Fruit fly (Drosophila melanogaster) whole organism, embryonic: Measurements from ENCODE around the gene frm.
A peak's percentile ranks its signal among the peaks of the same experiment; 100 is the strongest.

Experiments used
- Asciz ChIP-seq: fragments of 200-800 bp; sonication (Bioruptor generic); optimal IDR thresholded peaks from 2 replicates; lab custom pipeline; 2017; ENCODE audit warnings: missing biosample characterization, mild to moderate bottlenecking, missing genetic modification characterization, missing genetic modification reagents
- C15 ChIP-seq: fragments of 200-800 bp; sonication (Bioruptor generic); IDR thresholded peaks from 3 replicates; pipeline ENCODE4 v1.3.6; 2022; ENCODE audit warnings: missing biosample characterization, missing genetic modification characterization
- CG11247 ChIP-seq: fragments of 200-800 bp; sonication (Bioruptor generic); IDR thresholded peaks from 2 replicates; pipeline ENCODE4 v1.3.6; 2022; ENCODE audit warnings: missing biosample characterization, missing genetic modification characterization
- CG11696 ChIP-seq: fragments of 200-800 bp; sonication (Bioruptor generic); IDR thresholded peaks from 2 replicates; pipeline ENCODE4 v1.3.6; 2022; ENCODE audit warnings: missing biosample characterization, missing genetic modification characterization
- CG13624 ChIP-seq: fragments of 200-800 bp; sonication (Bioruptor generic); optimal IDR thresholded peaks from 2 replicates; lab custom pipeline; 2016; ENCODE audit warnings: missing biosample characterization, missing genetic modification characterization
- CG14441 ChIP-seq: fragments of 200-800 bp; sonication (Bioruptor generic); IDR thresholded peaks from 2 replicates; pipeline ENCODE4 v1.3.6; 2022; ENCODE audit warnings: missing biosample characterization, missing genetic modification characterization
- CG14667 ChIP-seq: fragments of 200-800 bp; sonication (Bioruptor generic); IDR thresholded peaks from 2 replicates; pipeline ENCODE4 v1.3.6; 2022; ENCODE audit warnings: missing biosample characterization, missing genetic modification characterization
- CG17328 ChIP-seq: fragments of 200-800 bp; sonication (Bioruptor generic); IDR thresholded peaks from 2 replicates; pipeline ENCODE4 v1.3.6; 2022; ENCODE audit warnings: missing biosample characterization, missing genetic modification characterization
- CG2129 ChIP-seq: fragments of 200-800 bp; sonication (Bioruptor generic); IDR thresholded peaks from 2 replicates; pipeline ENCODE4 v1.3.6; 2022; ENCODE audit warnings: missing biosample characterization, missing genetic modification characterization; ENCODE audit not compliant: partially characterized antibody
- CG2678 ChIP-seq: fragments of 200-800 bp; sonication (Bioruptor generic); optimal IDR thresholded peaks from 3 replicates; lab custom pipeline; 2019; ENCODE audit warnings: missing biosample characterization, mild to moderate bottlenecking, missing genetic modification characterization, moderate library complexity
- CG3065 ChIP-seq: fragments of 200-800 bp; sonication (Bioruptor generic); optimal IDR thresholded peaks from 2 replicates; lab custom pipeline; 2016; ENCODE audit warnings: missing biosample characterization, missing genetic modification characterization
- CG3407 ChIP-seq: fragments of 200-800 bp; sonication (Bioruptor generic); optimal IDR thresholded peaks from 2 replicates; lab custom pipeline; 2018; ENCODE audit warnings: missing biosample characterization, mild to moderate bottlenecking, missing genetic modification characterization
- CG34422 ChIP-seq: fragments of 200-800 bp; sonication (Bioruptor generic); IDR thresholded peaks from 3 replicates; pipeline ENCODE4 v1.3.6; 2022; ENCODE audit warnings: missing biosample characterization, missing genetic modification characterization
- CG4282 ChIP-seq: fragments of 200-800 bp; sonication (Bioruptor generic); optimal IDR thresholded peaks from 2 replicates; lab custom pipeline; 2016; ENCODE audit warnings: missing biosample characterization, missing genetic modification characterization
- CG4328 ChIP-seq: fragments of 200-800 bp; sonication (Bioruptor generic); optimal IDR thresholded peaks from 3 replicates; lab custom pipeline; 2017; ENCODE audit warnings: missing biosample characterization, missing genetic modification reagents, missing genetic modification characterization
- CG4730 ChIP-seq: fragments of 200-800 bp; sonication (Bioruptor generic); IDR thresholded peaks from 2 replicates; pipeline ENCODE4 v1.3.6; 2022; ENCODE audit warnings: missing biosample characterization, missing genetic modification characterization
- CG4854 ChIP-seq: fragments of 200-800 bp; sonication (Bioruptor generic); optimal IDR thresholded peaks from 2 replicates; lab custom pipeline; 2016; ENCODE audit warnings: missing biosample characterization, missing genetic modification characterization, inconsistent platforms
- CG5245 ChIP-seq: fragments of 200-800 bp; sonication (Bioruptor generic); optimal IDR thresholded peaks from 3 replicates; lab custom pipeline; 2016; ENCODE audit warnings: missing biosample characterization, missing genetic modification characterization
- CG6175 ChIP-seq: fragments of 200-800 bp; sonication (Bioruptor generic); IDR thresholded peaks from 3 replicates; pipeline ENCODE4 v1.3.6; 2022; ENCODE audit warnings: missing biosample characterization, missing genetic modification characterization
- CG7987 ChIP-seq: fragments of 200-800 bp; sonication (Bioruptor generic); optimal IDR thresholded peaks from 2 replicates; lab custom pipeline; 2018; ENCODE audit warnings: missing biosample characterization, mild to moderate bottlenecking, missing genetic modification characterization, moderate library complexity
- CG9727 ChIP-seq: fragments of 200-800 bp; sonication (Bioruptor generic); optimal IDR thresholded peaks from 3 replicates; lab custom pipeline; 2017; ENCODE audit warnings: missing biosample characterization, mild to moderate bottlenecking, missing genetic modification characterization
- GATAe ChIP-seq: fragments of 200-800 bp; sonication (Bioruptor generic); conservative IDR thresholded peaks from 2 replicates; pipeline ENCODE4 v1.3.6; 2022; ENCODE audit warnings: missing biosample characterization, missing genetic modification characterization
- H15 ChIP-seq: fragments of 200-800 bp; sonication (Bioruptor generic); IDR thresholded peaks from 3 replicates; pipeline ENCODE4 v1.3.6; 2022; ENCODE audit warnings: missing biosample characterization, missing genetic modification characterization
- HLH3B ChIP-seq: fragments of 200-800 bp; sonication (Bioruptor generic); IDR thresholded peaks from 2 replicates; pipeline ENCODE4 v1.3.6; 2022; ENCODE audit warnings: missing biosample characterization, missing genetic modification characterization
- Hr51 ChIP-seq, 2 experiments: fragments of 200-800 bp; sonication (Bioruptor generic); optimal IDR thresholded peaks; 2 replicates in 1 of 2; 3 replicates in 1 of 2; lab custom pipeline; 2016 to 2018; ENCODE audit warnings: missing biosample characterization in 2 of 2, missing genetic modification characterization in 2 of 2, mild to moderate bottlenecking in 1 of 2, moderate library complexity in 1 of 2
- Jarid2 ChIP-seq: fragments of 200-800 bp; sonication (Bioruptor generic); optimal IDR thresholded peaks from 3 replicates; lab custom pipeline; 2017; ENCODE audit warnings: mild to moderate bottlenecking, missing biosample characterization, missing genetic modification reagents, missing genetic modification characterization
- Med ChIP-seq: fragments of 200-800 bp; sonication (Bioruptor generic); peaks from one replicate; lab custom pipeline; 2016; ENCODE audit warnings: missing biosample characterization, missing genetic modification characterization, mild to moderate bottlenecking, inconsistent platforms, moderate library complexity
- Meics ChIP-seq: fragments of 200-800 bp; sonication (Bioruptor generic); optimal IDR thresholded peaks from 2 replicates; lab custom pipeline; 2017; ENCODE audit warnings: missing biosample characterization, mild to moderate bottlenecking, missing genetic modification characterization
- NC2β ChIP-seq: fragments of 200-800 bp; sonication (Bioruptor generic); optimal IDR thresholded peaks from 2 replicates; lab custom pipeline; 2016; ENCODE audit warnings: missing biosample characterization, missing genetic modification characterization
- bsh ChIP-seq, 2 experiments: fragments of 200-800 bp; sonication (Bioruptor generic); optimal IDR thresholded peaks; 2 replicates each; lab custom pipeline; 2017 to 2018; ENCODE audit warnings: mild to moderate bottlenecking in 2 of 2, missing biosample characterization in 2 of 2, missing genetic modification characterization in 2 of 2, moderate library complexity in 1 of 2
- chinmo ChIP-seq: fragments of 200-800 bp; sonication (Bioruptor generic); IDR thresholded peaks from 4 replicates; pipeline ENCODE4 v1.3.6; 2022; ENCODE audit warnings: missing biosample characterization, missing genetic modification characterization; ENCODE audit not compliant: partially characterized antibody
- ci ChIP-seq: fragments of 200-800 bp; sonication (Bioruptor generic); IDR thresholded peaks from 3 replicates; pipeline ENCODE4 v1.3.6; 2022; ENCODE audit warnings: missing biosample characterization, missing genetic modification characterization
- cwo ChIP-seq: fragments of 200-800 bp; sonication (Bioruptor generic); optimal IDR thresholded peaks from 3 replicates; lab custom pipeline; 2017; ENCODE audit warnings: missing biosample characterization, missing genetic modification characterization, mild to moderate bottlenecking, moderate library complexity, missing genetic modification reagents
- dmrt11E ChIP-seq: fragments of 200-800 bp; sonication (Bioruptor generic); optimal IDR thresholded peaks from 3 replicates; lab custom pipeline; 2018; ENCODE audit warnings: missing biosample characterization, mild to moderate bottlenecking, missing genetic modification characterization, moderate library complexity
- exex ChIP-seq: fragments of 200-800 bp; sonication (Bioruptor generic); optimal IDR thresholded peaks from 4 replicates; lab custom pipeline; 2018; ENCODE audit warnings: missing biosample characterization, mild to moderate bottlenecking, missing genetic modification characterization, moderate library complexity
- gem ChIP-seq: fragments of 200-800 bp; sonication (Bioruptor generic); optimal IDR thresholded peaks from 2 replicates; lab custom pipeline; 2019; ENCODE audit warnings: missing biosample characterization, mild to moderate bottlenecking, missing genetic modification characterization, moderate library complexity
- grau ChIP-seq: fragments of 200-800 bp; optimal IDR thresholded peaks from 3 replicates; lab custom pipeline; 2019; ENCODE audit warnings: missing biosample characterization, mild to moderate bottlenecking, missing genetic modification characterization, moderate library complexity
- nau ChIP-seq: fragments of 200-800 bp; sonication (Bioruptor generic); optimal IDR thresholded peaks from 3 replicates; lab custom pipeline; 2017; ENCODE audit warnings: missing biosample characterization, mild to moderate bottlenecking, missing genetic modification characterization, missing genetic modification reagents
- nerfin-2 ChIP-seq: fragments of 200-800 bp; sonication (Bioruptor generic); IDR thresholded peaks from 2 replicates; pipeline ENCODE4 v1.3.6; 2022; ENCODE audit warnings: missing biosample characterization, missing genetic modification characterization; ENCODE audit not compliant: partially characterized antibody
- otp ChIP-seq: fragments of 200-800 bp; sonication (Bioruptor generic); IDR thresholded peaks from 3 replicates; pipeline ENCODE4, ENCODE4 v1.3.6; 2022; ENCODE audit warnings: missing biosample characterization, missing genetic modification characterization
- prd ChIP-seq, 3 experiments: fragments of >200 bp in 2 of 3; fragments of 200-800 bp in 1 of 3; sonication (Bioruptor generic) in 1 of 3; optimal IDR thresholded peaks in 2 of 3; IDR thresholded peaks in 1 of 3; 2 replicates in 2 of 3; 3 replicates in 1 of 3; pipeline versions ENCODE4 v1.3.6 to Lab custom; 2017 to 2022; ENCODE audit warnings: missing biosample characterization in 1 of 3, missing genetic modification characterization in 1 of 3
- sens ChIP-seq: fragments of 200-800 bp; sonication (Bioruptor generic); peaks from one replicate; lab custom pipeline; 2016; ENCODE audit warnings: missing biosample characterization, missing genetic modification characterization
- slbo ChIP-seq: fragments of 200-800 bp; sonication (Bioruptor generic); IDR thresholded peaks from 2 replicates; pipeline ENCODE4 v1.3.6; 2022; ENCODE audit warnings: missing biosample characterization, missing genetic modification characterization
- sob ChIP-seq: fragments of 200-800 bp; sonication (Bioruptor generic); IDR thresholded peaks from 2 replicates; pipeline ENCODE4 v1.3.6; 2022; ENCODE audit warnings: missing biosample characterization, missing genetic modification characterization
- sqz ChIP-seq: fragments of 200-800 bp; sonication (Bioruptor generic); optimal IDR thresholded peaks from 3 replicates; lab custom pipeline; 2018; ENCODE audit warnings: missing biosample characterization, mild to moderate bottlenecking, missing genetic modification characterization
- tin ChIP-seq: fragments of 200-800 bp; sonication (Bioruptor generic); optimal IDR thresholded peaks from 3 replicates; lab custom pipeline; 2016; ENCODE audit warnings: missing biosample characterization, missing genetic modification characterization
- vnd ChIP-seq: fragments of 200-800 bp; sonication (Bioruptor generic); IDR thresholded peaks from 3 replicates; pipeline ENCODE4 v1.3.6; 2022; ENCODE audit warnings: missing biosample characterization, missing genetic modification characterization; ENCODE audit not compliant: partially characterized antibody
- zen ChIP-seq: fragments of 200-800 bp; sonication (Bioruptor generic); optimal IDR thresholded peaks from 3 replicates; lab custom pipeline; 2018; ENCODE audit warnings: missing biosample characterization, mild to moderate bottlenecking, missing genetic modification characterization, moderate library complexity

frm gene

dm6 chr3L:5581542-5581941, 30.6 kb upstream of the frm start:
- TF ChIP-seq NC2β (GFP tag; lab: Kevin White, UChicago) = no peak
- 0 out of 2 replicates have a peak, but pooled peaks have one; percentile 25 for TF ChIP-seq CG17328 (GFP tag; lab: Robert Waterston, UW)
- TF ChIP-seq sqz (GFP tag; lab: Kevin White, UChicago) = peak; percentile 7
- no peak for TF ChIP-seq CG11696 (GFP tag; lab: Robert Waterston, UW)
- TF ChIP-seq CG2678 (tag; lab: Kevin White, UChicago) = no peak
- 0 out of 2 replicates have a peak, but pooled peaks have one; percentile 9 for TF ChIP-seq CG14441 (GFP tag; lab: Robert Waterston, UW)
- TF ChIP-seq prd (optimal IDR thresholded peaks at IDR 0.05; lab: Kevin White, UChicago) = no peak
- TF ChIP-seq prd (GFP tag; IDR thresholded peaks at IDR 0.05; lab: Robert Waterston, UW) = 0 out of 3 replicates have a peak, but pooled peaks have one; percentile 9
- TF ChIP-seq Med = peak; percentile 74
- TF ChIP-seq CG9727 = no peak
- no peak for TF ChIP-seq C15 (GFP tag; lab: Robert Waterston, UW)
- no peak for TF ChIP-seq Jarid2
- no peak for TF ChIP-seq CG14667 (GFP tag; lab: Robert Waterston, UW)
- no peak for TF ChIP-seq vnd (GFP tag; lab: Robert Waterston, UW)
- no peak for TF ChIP-seq CG3065 (GFP tag; lab: Kevin White, UChicago)
- no peak for TF ChIP-seq nau
- TF ChIP-seq CG11247 (GFP tag; lab: Robert Waterston, UW) = 0 out of 2 replicates have a peak, but pooled peaks have one; percentile 23
- TF ChIP-seq bsh (GFP tag; optimal IDR thresholded peaks at IDR 0.05; lab: Kevin White, UChicago) = no peak
- TF ChIP-seq tin = no peak
- no peak for TF ChIP-seq nerfin-2 (GFP tag; lab: Robert Waterston, UW)
- TF ChIP-seq exex (tag; lab: Kevin White, UChicago) = no peak
- TF ChIP-seq sens (GFP tag; lab: Kevin White, UChicago) = peak; percentile 33
- TF ChIP-seq dmrt11E (tag; lab: Kevin White, UChicago) = no peak
- TF ChIP-seq H15 = no peak
- 0 out of 3 replicates have a peak, but pooled peaks have one; percentile 55 for TF ChIP-seq otp
- TF ChIP-seq zen (tag; lab: Kevin White, UChicago) = no peak

- TF ChIP-seq CG34422 (GFP tag; lab: Robert Waterston, UW) (0 out of 3 replicates have a peak, but pooled peaks have one; percentile 9), slbo (GFP tag; lab: Robert Waterston, UW) (0 out of 2 replicates have a peak, but pooled peaks have one; percentile 12), cwo (GFP tag; lab: Kevin White, UChicago) (peak; percentile 51), HLH3B (GFP tag; lab: Robert Waterston, UW) (0 out of 2 replicates have a peak, but pooled peaks have one; percentile 7), chinmo (0 out of 4 replicates have a peak, but pooled peaks have one; percentile 32), CG4282 (GFP tag; lab: Kevin White, UChicago) (no peak), CG7987 (GFP tag; lab: Kevin White, UChicago) (peak; percentile 2), Asciz (GFP tag; lab: Kevin White, UChicago) (no peak), Hr51 (GFP tag; optimal IDR thresholded peaks at IDR 0.05; lab: Kevin White, UChicago) (no peak), CG4328 (GFP tag; lab: Kevin White, UChicago) (no peak), ci (GFP tag; lab: Robert Waterston, UW) (0 out of 3 replicates have a peak, but pooled peaks have one; percentile 23), grau (tag; lab: Kevin White, UChicago) (peak; percentile 62), CG4854 (GFP tag; lab: Kevin White, UChicago) (no peak), CG4730 (GFP tag; lab: Robert Waterston, UW) (no peak), gem (tag; lab: Kevin White, UChicago) (no peak), CG3407 (GFP tag; lab: Kevin White, UChicago) (no peak), CG6175 (0 out of 3 replicates have a peak, but pooled peaks have one; percentile 10), CG5245 (GFP tag; lab: Kevin White, UChicago) (no peak), sob (GFP tag; lab: Robert Waterston, UW) (0 out of 2 replicates have a peak, but pooled peaks have one; percentile 23), CG2129 (GFP tag; lab: Robert Waterston, UW) (no peak), GATAe (GFP tag; lab: Robert Waterston, UW) (no peak), CG13624 (GFP tag; lab: Kevin White, UChicago) (no peak), otp (peak; percentile 61; the same call in 2 of the 3 replicates), Meics (GFP tag; lab: Kevin White, UChicago) (no peak)
Measured at dm6 chr3L:5580490-5581116, 29.6 kb upstream of the frm start.
